Worm (Caenorhabditis elegans) whole organism, L4/young adult: ENCODE data around the gene sre-41.

ENCODE experiments used
- W03F9.2 ChIP-seq: fragments of 150-350 bp; optimal IDR thresholded peaks from 2 replicates; lab custom pipeline; 2014; ENCODE audit warnings: missing biosample characterization, missing genetic modification characterization
- dao-5 ChIP-seq: sonication (generic microtip); optimal IDR thresholded peaks from 2 replicates; lab custom pipeline; 2016; ENCODE audit warnings: missing genotype, missing genetic modification characterization, moderate library complexity, missing compliant biosample characterization
- him-1 ChIP-seq: sonication (generic microtip); optimal IDR thresholded peaks from 2 replicates; lab custom pipeline; 2016; ENCODE audit warnings: missing genotype, missing genetic modification reagents, missing genetic modification characterization, missing compliant biosample characterization

ce11 chrII:12385815-12386214 lies 2.3 kb upstream of the sre-41 start:
- TF ChIP-seq W03F9.2 (tag; lab: Kevin White, UChicago) (no peak), dao-5 (tag; lab: Kevin White, UChicago) (no peak), him-1 (tag; lab: Kevin White, UChicago) (no peak)
